Worm (Caenorhabditis elegans) whole organism, young adult: ENCODE measurements around the gene C47E8.4.

Source experiments
- F10E7.11 ChIP-seq: sonication (generic microtip); optimal IDR thresholded peaks from 2 replicates; lab custom pipeline; 2017; ENCODE audit warnings: mild to moderate bottlenecking, missing genetic modification characterization, moderate library complexity, missing compliant biosample characterization
- F23B12.7 ChIP-seq: sonication (generic microtip); optimal IDR thresholded peaks from 2 replicates; lab custom pipeline; 2017; ENCODE audit warnings: missing genetic modification characterization, mild to moderate bottlenecking, missing compliant biosample characterization, antibody characterized with exemption, moderate library complexity; ENCODE audit not compliant: insufficient read depth
- F33H1.4 ChIP-seq: fragments of 200-800 bp; sonication (Bioruptor generic); IDR thresholded peaks from 2 replicates; pipeline ENCODE4 v1.3.6; 2022; ENCODE audit warnings: missing genetic modification reagents, missing genetic modification characterization, missing compliant biosample characterization
- F52B5.7 ChIP-seq: sonication (generic microtip); optimal IDR thresholded peaks from 2 replicates; lab custom pipeline; 2016; ENCODE audit warnings: mild to moderate bottlenecking, missing genetic modification characterization, missing compliant biosample characterization
- F57A8.1 ChIP-seq: fragments of 200-800 bp; sonication (Bioruptor generic); optimal IDR thresholded peaks from 2 replicates; lab custom pipeline; 2018; ENCODE audit warnings: mild to moderate bottlenecking, missing genetic modification characterization, moderate library complexity, missing compliant biosample characterization
- K12H6.12 ChIP-seq: fragments of 200-800 bp; sonication (Bioruptor generic); optimal IDR thresholded peaks from 2 replicates; lab custom pipeline; 2018; ENCODE audit warnings: mild to moderate bottlenecking, missing genetic modification characterization, missing compliant biosample characterization
- T26A5.8 ChIP-seq: sonication (generic microtip); optimal IDR thresholded peaks from 2 replicates; lab custom pipeline; 2016; ENCODE audit warnings: missing genetic modification characterization, missing compliant biosample characterization
- ZK185.1 ChIP-seq: sonication (generic microtip); optimal IDR thresholded peaks from 2 replicates; lab custom pipeline; 2016; ENCODE audit warnings: mild to moderate bottlenecking, missing genetic modification characterization, missing compliant biosample characterization; ENCODE audit not compliant: poor library complexity, severe bottlenecking
- attf-6 ChIP-seq: fragments of 200-800 bp; sonication (Bioruptor generic); IDR thresholded peaks from 2 replicates; pipeline ENCODE4 v1.3.6; 2022; ENCODE audit warnings: missing genetic modification reagents, missing genetic modification characterization, missing compliant biosample characterization
- ccch-3 ChIP-seq: fragments of 200-800 bp; sonication (Bioruptor generic); optimal IDR thresholded peaks from 2 replicates; lab custom pipeline; 2018; ENCODE audit warnings: mild to moderate bottlenecking, missing genetic modification characterization, missing compliant biosample characterization
- cebp-2 ChIP-seq: fragments of 200-800 bp; sonication (Bioruptor generic); IDR thresholded peaks from 2 replicates; pipeline ENCODE4 v1.3.6; 2022; ENCODE audit warnings: missing genetic modification characterization, missing compliant biosample characterization
- dpff-1 ChIP-seq: sonication (generic microtip); optimal IDR thresholded peaks from 2 replicates; lab custom pipeline; 2017; ENCODE audit warnings: mild to moderate bottlenecking, missing genetic modification characterization, missing compliant biosample characterization
- efl-1 ChIP-seq: fragments of 150-350 bp; optimal IDR thresholded peaks from 2 replicates; lab custom pipeline; 2014; ENCODE audit warnings: missing biosample characterization, missing genetic modification reagents, missing genetic modification characterization
- ets-4 ChIP-seq: fragments of 200-800 bp; sonication (Bioruptor generic); optimal IDR thresholded peaks from 2 replicates; lab custom pipeline; 2018; ENCODE audit warnings: mild to moderate bottlenecking, missing genetic modification characterization, missing compliant biosample characterization
- hlh-26 ChIP-seq: fragments of 200-800 bp; sonication (Bioruptor generic); conservative IDR thresholded peaks from 2 replicates; pipeline ENCODE4 v1.3.6; 2022; ENCODE audit warnings: missing genetic modification reagents, missing genetic modification characterization, missing compliant biosample characterization
- hmg-1.2 ChIP-seq: fragments of 200-800 bp; sonication (Bioruptor generic); IDR thresholded peaks from 2 replicates; pipeline ENCODE4 v1.3.6; 2022; ENCODE audit warnings: missing genetic modification reagents, missing genetic modification characterization, missing compliant biosample characterization
- hmg-20 ChIP-seq: fragments of 200-800 bp; sonication (Bioruptor generic); IDR thresholded peaks from 2 replicates; pipeline ENCODE4 v1.3.6; 2022; ENCODE audit warnings: missing genetic modification reagents, missing genetic modification characterization, missing compliant biosample characterization
- lag-1 ChIP-seq: fragments of 200-800 bp; sonication (Bioruptor generic); IDR thresholded peaks from 2 replicates; pipeline ENCODE4 v1.3.6; 2022; ENCODE audit warnings: missing genetic modification reagents, missing genetic modification characterization, missing compliant biosample characterization
- madf-10 ChIP-seq: sonication (generic microtip); optimal IDR thresholded peaks from 2 replicates; lab custom pipeline; 2016; ENCODE audit warnings: mild to moderate bottlenecking, missing genetic modification characterization, missing compliant biosample characterization
- madf-3 ChIP-seq: fragments of 200-800 bp; sonication (Bioruptor generic); IDR thresholded peaks from 2 replicates; pipeline ENCODE4 v1.3.6; 2022; ENCODE audit warnings: missing genetic modification reagents, missing genetic modification characterization, missing compliant biosample characterization
- nfyb-1 ChIP-seq: fragments of 200-800 bp; sonication (Bioruptor generic); IDR thresholded peaks from 2 replicates; pipeline ENCODE4 v1.3.6; 2022; ENCODE audit warnings: missing genetic modification reagents, missing genetic modification characterization, missing compliant biosample characterization
- nhr-179 ChIP-seq: sonication (generic microtip); optimal IDR thresholded peaks from 2 replicates; lab custom pipeline; 2016; ENCODE audit warnings: mild to moderate bottlenecking, missing genetic modification characterization, missing compliant biosample characterization
- nhr-80 ChIP-seq: sonication (generic microtip); optimal IDR thresholded peaks from 2 replicates; lab custom pipeline; 2016; ENCODE audit warnings: missing genetic modification characterization, missing compliant biosample characterization
- rcor-1 ChIP-seq: fragments of 200-800 bp; sonication (Bioruptor generic); IDR thresholded peaks from 2 replicates; pipeline ENCODE4 v1.3.6; 2022; ENCODE audit warnings: missing genetic modification reagents, missing genetic modification characterization, missing compliant biosample characterization
- repo-1 ChIP-seq: sonication (generic microtip); optimal IDR thresholded peaks from 2 replicates; lab custom pipeline; 2017; ENCODE audit warnings: mild to moderate bottlenecking, missing genetic modification characterization, missing compliant biosample characterization
- rpc-1 ChIP-seq, 2 experiments: fragments of 150-350 bp in 1 of 2; sonication (generic microtip) in 1 of 2; optimal IDR thresholded peaks; 2 replicates each; lab custom pipeline; 2014 to 2018; ENCODE audit warnings: missing biosample characterization in 1 of 2, missing genetic modification characterization in 1 of 2, missing genetic modification reagents in 1 of 2, missing genotype in 1 of 2
- sea-2 ChIP-seq: fragments of 200-800 bp; sonication (Bioruptor generic); IDR thresholded peaks from 2 replicates; pipeline ENCODE4 v1.3.6; 2022; ENCODE audit warnings: missing genetic modification characterization, missing compliant biosample characterization
- snpc-3.4 ChIP-seq: sonication (generic microtip); optimal IDR thresholded peaks from 2 replicates; lab custom pipeline; 2017; ENCODE audit warnings: missing genetic modification characterization, mild to moderate bottlenecking, missing compliant biosample characterization, antibody characterized with exemption, moderate library complexity, missing genotype, missing genetic modification reagents
- tbp1 ChIP-seq: fragments of 200-800 bp; sonication (Bioruptor generic); optimal IDR thresholded peaks from 2 replicates; lab custom pipeline; 2018; ENCODE audit warnings: mild to moderate bottlenecking, missing genetic modification characterization, missing compliant biosample characterization
- tlf-1 ChIP-seq: fragments of 200-800 bp; sonication (Bioruptor generic); optimal IDR thresholded peaks from 2 replicates; lab custom pipeline; 2018; ENCODE audit warnings: mild to moderate bottlenecking, missing genetic modification characterization, missing compliant biosample characterization
- unc-130 ChIP-seq: sonication (generic microtip); optimal IDR thresholded peaks from 2 replicates; lab custom pipeline; 2016; ENCODE audit warnings: missing genetic modification reagents, missing genetic modification characterization, missing compliant biosample characterization
- unc-62 ChIP-seq: fragments of 150-350 bp; optimal IDR thresholded peaks from 2 replicates; lab custom pipeline; 2014; ENCODE audit warnings: missing biosample characterization, missing genetic modification reagents, missing genetic modification characterization
- ztf-28 ChIP-seq: fragments of 200-800 bp; sonication (Bioruptor generic); IDR thresholded peaks from 2 replicates; pipeline ENCODE4 v1.3.6; 2022; ENCODE audit warnings: missing genetic modification reagents, missing genetic modification characterization, missing compliant biosample characterization
- ztf-3 ChIP-seq: fragments of 200-800 bp; sonication (Bioruptor generic); optimal IDR thresholded peaks from 2 replicates; lab custom pipeline; 2018; ENCODE audit warnings: mild to moderate bottlenecking, missing genetic modification characterization, missing compliant biosample characterization

Gene C47E8.4

DNA sequence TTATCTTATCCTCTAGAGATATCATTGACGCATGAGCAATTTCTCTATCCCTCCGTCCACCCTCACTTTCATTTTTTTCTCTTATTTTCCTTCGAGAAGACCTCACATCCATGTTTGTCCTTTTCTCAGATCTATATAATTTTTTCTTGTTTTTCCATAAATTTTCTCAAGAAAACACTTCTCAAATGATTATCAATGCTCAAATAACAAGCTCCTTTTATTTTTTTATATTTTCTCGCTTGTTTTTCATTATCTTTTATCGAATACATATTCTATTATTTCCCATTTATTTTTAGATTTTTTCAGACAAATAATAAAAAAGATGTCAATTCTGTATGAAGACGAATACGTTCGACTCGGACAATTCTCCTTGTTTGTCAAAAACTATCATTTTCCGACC is 37.7 kb upstream of the C47E8.4 start, which contains the start of gene R08A2.7:
TSS of gene R08A2.7 (plus strand) at position 301 of the 400 bp plus-strand sequence.
- TF ChIP-seq F52B5.7 (tag; lab: Kevin White, UChicago) (no peak), hmg-1.2 (no peak)

- TF ChIP-seq ccch-3 (GFP tag; lab: Kevin White, UChicago) (no peak), sea-2 (GFP tag; lab: Robert Waterston, UW) (no peak), lag-1 (GFP tag; lab: Robert Waterston, UW) (no peak), rpc-1 (optimal IDR thresholded peaks at IDR 0.05; lab: Kevin White, UChicago) (no peak), rpc-1 (tag; optimal IDR thresholded peaks at IDR 0.05; lab: Kevin White, UChicago) (no peak), repo-1 (tag; lab: Kevin White, UChicago) (no peak), rcor-1 (GFP tag; lab: Robert Waterston, UW) (no peak), ZK185.1 (tag; lab: Kevin White, UChicago) (no peak), hmg-1.2 (no peak), attf-6 (no peak), cebp-2 (GFP tag; lab: Robert Waterston, UW) (no peak), ztf-3 (GFP tag; lab: Kevin White, UChicago) (no peak), K12H6.12 (tag; lab: Kevin White, UChicago) (no peak), F10E7.11 (tag; lab: Kevin White, UChicago) (no peak), hmg-20 (GFP tag; lab: Robert Waterston, UW) (no peak), F33H1.4 (GFP tag; lab: Robert Waterston, UW) (no peak), efl-1 (GFP tag; lab: Kevin White, UChicago) (no peak), tbp1 (no peak), dpff-1 (tag; lab: Kevin White, UChicago) (no peak), nhr-179 (no peak), F23B12.7 (no peak)
These were observed 34.2 kb upstream of the C47E8.4 start, which contains the start of gene R08A2.1 for ce11 chrV:14719491-14719890. TSS of gene R08A2.1 (minus strand) at chrV:14719591.

- TF ChIP-seq unc-62 (GFP tag; lab: Kevin White, UChicago) (no peak), unc-130 (GFP tag; lab: Kevin White, UChicago) (no peak), ets-4 (no peak), hlh-26 (GFP tag; lab: Robert Waterston, UW) (no peak), F23B12.7 (no peak), repo-1 (tag; lab: Kevin White, UChicago) (no peak), nhr-80 (tag; lab: Kevin White, UChicago) (peak; percentile 63), nfyb-1 (GFP tag; lab: Robert Waterston, UW) (no peak), T26A5.8 (no peak)
These were observed 30.8 kb upstream of the C47E8.4 start, which contains the start of gene fbxa-147 for ce11 chrV:14716114-14716513. TSS of gene fbxa-147 (plus strand) at chrV:14716499.

DNA sequence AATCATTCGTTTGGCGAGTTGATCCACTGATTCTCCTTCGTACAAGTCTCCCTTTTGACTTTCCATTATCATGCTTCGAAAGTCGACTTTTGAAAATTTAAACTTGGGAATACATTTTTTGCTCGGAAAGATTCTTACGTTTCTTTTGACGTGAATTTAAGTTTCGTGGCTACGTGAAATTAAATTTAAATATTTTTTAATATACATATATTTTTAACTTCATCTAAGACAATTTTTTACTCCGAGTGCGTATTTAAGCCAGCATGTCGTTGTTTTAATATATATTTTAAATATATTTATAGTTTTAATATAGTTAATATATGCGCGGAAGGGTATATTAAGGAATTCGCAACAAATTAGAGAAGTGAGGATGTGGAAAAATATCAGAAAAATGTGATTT is 30.3 kb upstream of the C47E8.4 start, which contains the start of gene R08A2.2:
TSS of gene R08A2.2 (minus strand) at position 101 of the 400 bp plus-strand sequence.
- TF ChIP-seq madf-3 (GFP tag; lab: Robert Waterston, UW): no peak
- no peak for TF ChIP-seq tlf-1 (GFP tag; lab: Kevin White, UChicago)
- TF ChIP-seq ztf-28: no peak
- TF ChIP-seq unc-62 (GFP tag; lab: Kevin White, UChicago): no peak
- TF ChIP-seq F57A8.1: no peak
- no peak for TF ChIP-seq snpc-3.4 (tag; lab: Kevin White, UChicago)
- TF ChIP-seq madf-10 (tag; lab: Kevin White, UChicago): no peak
